Worm (Caenorhabditis elegans) whole organism, L3 larva: ENCODE results near the gene Y39A3B.7.

Experiments
- elt-3 ChIP-seq, 3 experiments: fragments of 150-350 bp in 1 of 3; sonication (generic microtip) in 2 of 3; optimal IDR thresholded peaks; 2 replicates in 2 of 3; 4 replicates in 1 of 3; lab custom pipeline; 2014 to 2017; ENCODE audit warnings: missing biosample characterization in 3 of 3, missing genetic modification characterization in 3 of 3
- lin-39 ChIP-seq: fragments of 150-350 bp; optimal IDR thresholded peaks from 2 replicates; lab custom pipeline; 2018; ENCODE audit warnings: missing biosample characterization, missing genetic modification reagents, missing genetic modification characterization
- nhr-77 ChIP-seq: fragments of 150-350 bp; optimal IDR thresholded peaks from 2 replicates; lab custom pipeline; 2014; ENCODE audit warnings: missing biosample characterization, missing genetic modification characterization

DNA sequence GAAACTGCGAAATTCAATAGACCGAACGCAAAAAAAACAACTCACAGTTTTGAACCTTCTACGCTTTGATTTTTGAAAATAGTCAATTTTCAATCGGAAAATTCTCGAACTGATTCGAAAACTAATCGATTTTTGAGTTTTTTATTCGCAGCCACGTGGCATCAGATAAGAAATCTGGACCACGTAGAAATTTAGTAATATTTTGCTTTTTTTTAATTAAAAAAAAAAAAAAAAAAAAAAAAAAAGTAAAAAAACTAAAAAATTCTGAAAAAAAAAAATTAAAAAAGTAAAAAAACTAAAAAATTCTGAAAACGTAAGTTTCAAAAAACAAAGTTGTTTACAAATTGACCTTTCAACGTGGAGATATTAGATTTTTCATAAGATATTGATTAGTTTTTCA, 8.1 kb downstream of the Y39A3B.7 start, which contains the start of gene R155.3:
- no peak for TF ChIP-seq elt-3 (tag; optimal IDR thresholded peaks at IDR 0.05; lab: Kevin White, UChicago)
- no peak for TF ChIP-seq nhr-77 (tag; lab: Kevin White, UChicago)
- no peak for TF ChIP-seq lin-39
